Fruit fly (Drosophila melanogaster): ENCODE measurements around the gene CG17129.

The CG17129 gene

dm6 chr3L:666544-666943 is 13.6 kb downstream of the CG17129 start:
- TF ChIP-seq bab1 (GFP tag; optimal IDR thresholded peaks at IDR 0.05) (no peak), toe (GFP tag; optimal IDR thresholded peaks at IDR 0.05) (no peak), CG7101 (tag; optimal IDR thresholded peaks at IDR 0.05) (no peak), CG12768 (GFP tag; optimal IDR thresholded peaks at IDR 0.05) (no peak), CG1620 (GFP tag; optimal IDR thresholded peaks at IDR 0.05) (no peak), ovo (GFP tag; optimal IDR thresholded peaks at IDR 0.05) (no peak), CG5204 (GFP tag; optimal IDR thresholded peaks at IDR 0.05) (no peak), tj (GFP tag; optimal IDR thresholded peaks at IDR 0.05) (no peak), Clk (GFP tag; optimal IDR thresholded peaks at IDR 0.05) (no peak), Hr96 (GFP tag; optimal IDR thresholded peaks at IDR 0.05) (no peak), CG7045 (GFP tag; optimal IDR thresholded peaks at IDR 0.05) (no peak), pad (GFP tag; optimal IDR thresholded peaks at IDR 0.05) (no peak), cnc (optimal IDR thresholded peaks at IDR 0.05) (no peak), CG33017 (tag; optimal IDR thresholded peaks at IDR 0.05) (no peak), cic (GFP tag; optimal IDR thresholded peaks at IDR 0.05) (no peak), CG14711 (tag; optimal IDR thresholded peaks at IDR 0.05) (no peak), Mnt (GFP tag; optimal IDR thresholded peaks at IDR 0.05) (no peak)

DNA sequence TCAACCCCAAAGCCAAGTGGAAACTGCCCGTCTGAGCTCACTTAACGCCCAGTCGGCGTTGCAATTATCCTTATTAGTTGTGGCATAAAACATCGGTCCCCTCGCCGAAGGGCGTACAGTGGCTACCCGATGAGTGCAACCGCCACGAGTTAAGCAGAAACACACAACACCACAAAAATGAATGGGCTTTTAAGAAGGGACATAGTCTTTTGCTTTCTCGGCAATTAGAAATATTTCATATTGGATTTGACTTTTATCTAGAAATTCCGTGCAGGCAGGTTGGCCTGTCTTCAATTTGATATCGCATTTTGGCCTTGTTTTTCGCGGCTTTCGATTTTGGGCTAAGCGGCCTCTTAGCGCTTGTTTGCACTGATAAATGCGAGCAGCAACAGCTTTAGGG is 16.2 kb downstream of the CG17129 start:
- TF ChIP-seq tj (GFP tag; optimal IDR thresholded peaks at IDR 0.05): no peak
- no peak for TF ChIP-seq kay (GFP tag; ENCODE audit: borderline replicate concordance)
- no peak for TF ChIP-seq ovo (GFP tag; optimal IDR thresholded peaks at IDR 0.05)
- TF ChIP-seq CG7045 (GFP tag; optimal IDR thresholded peaks at IDR 0.05): no peak
- no peak for TF ChIP-seq CG14711 (tag; optimal IDR thresholded peaks at IDR 0.05)
- no peak for TF ChIP-seq CG1620 (GFP tag; optimal IDR thresholded peaks at IDR 0.05)
- no peak for TF ChIP-seq bab1 (GFP tag; optimal IDR thresholded peaks at IDR 0.05)
- TF ChIP-seq pad (GFP tag; optimal IDR thresholded peaks at IDR 0.05): no peak
- no peak for TF ChIP-seq CG5204 (GFP tag; optimal IDR thresholded peaks at IDR 0.05)
- no peak for TF ChIP-seq CG11617 (GFP tag; optimal IDR thresholded peaks at IDR 0.05)
- no peak for TF ChIP-seq toe (GFP tag; optimal IDR thresholded peaks at IDR 0.05)
- no peak for TF ChIP-seq Mnt (GFP tag; optimal IDR thresholded peaks at IDR 0.05)
- TF ChIP-seq Clk (GFP tag; optimal IDR thresholded peaks at IDR 0.05): no peak
- no peak for TF ChIP-seq Hr96 (GFP tag; optimal IDR thresholded peaks at IDR 0.05)
- TF ChIP-seq Crg-1 (GFP tag; optimal IDR thresholded peaks at IDR 0.05): no peak
- no peak for TF ChIP-seq cic (GFP tag; optimal IDR thresholded peaks at IDR 0.05)

DNA sequence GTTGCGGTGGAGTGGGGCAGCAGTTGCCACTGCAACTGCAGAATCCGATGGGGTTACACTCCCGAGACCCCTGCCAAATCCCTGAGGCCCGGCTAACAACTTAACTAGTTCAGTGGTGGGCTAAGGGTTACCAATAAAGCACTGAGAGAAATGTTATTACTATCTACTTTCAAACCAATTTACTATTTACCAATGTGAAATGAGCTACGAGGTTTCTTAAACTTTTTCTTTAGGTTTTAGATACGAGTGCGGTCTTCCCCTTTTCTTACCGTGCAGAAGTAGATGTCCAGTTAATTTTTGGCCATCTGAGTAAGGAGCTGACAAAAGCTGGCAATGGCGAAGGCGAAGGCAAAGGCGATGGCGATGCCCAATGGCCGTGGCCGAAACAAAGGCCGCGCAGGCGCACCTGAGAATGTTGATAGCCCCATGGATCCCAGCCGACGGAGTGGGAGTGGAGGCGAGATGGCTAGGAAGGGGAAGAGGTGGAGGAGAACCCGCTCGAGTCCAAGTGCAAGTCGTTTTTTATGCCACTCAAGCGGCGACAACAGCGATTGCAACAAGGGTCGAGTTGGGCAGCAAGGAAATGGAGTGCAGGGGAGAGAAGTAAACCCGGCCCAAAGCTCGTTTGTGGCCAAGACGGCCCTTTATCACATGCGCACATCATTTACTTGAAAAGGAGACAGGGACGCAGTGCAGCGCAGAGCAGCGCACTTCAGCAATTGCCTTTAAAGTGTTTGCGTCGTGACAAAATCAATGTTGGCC is 19.6 kb downstream of the CG17129 start:
- TF ChIP-seq Mnt (GFP tag; optimal IDR thresholded peaks at IDR 0.05) (no peak), ovo (GFP tag; optimal IDR thresholded peaks at IDR 0.05) (no peak), pad (GFP tag; optimal IDR thresholded peaks at IDR 0.05) (no peak), CG1620 (GFP tag; optimal IDR thresholded peaks at IDR 0.05) (no peak), Hr96 (GFP tag; optimal IDR thresholded peaks at IDR 0.05) (no peak), CG7101 (tag; optimal IDR thresholded peaks at IDR 0.05) (no peak), CG33017 (tag; optimal IDR thresholded peaks at IDR 0.05) (no peak), tj (GFP tag; optimal IDR thresholded peaks at IDR 0.05) (no peak), CG11617 (GFP tag; optimal IDR thresholded peaks at IDR 0.05) (no peak), CG14711 (tag; optimal IDR thresholded peaks at IDR 0.05) (no peak), CG7045 (GFP tag; optimal IDR thresholded peaks at IDR 0.05) (no peak), CG12768 (GFP tag; optimal IDR thresholded peaks at IDR 0.05) (no peak), Crg-1 (GFP tag; optimal IDR thresholded peaks at IDR 0.05) (no peak), cic (GFP tag; optimal IDR thresholded peaks at IDR 0.05) (no peak), kay (GFP tag; ENCODE audit: borderline replicate concordance) (no peak), toe (GFP tag; optimal IDR thresholded peaks at IDR 0.05) (no peak)

- no peak for TF ChIP-seq CG33017 (tag; optimal IDR thresholded peaks at IDR 0.05)
- TF ChIP-seq cic (GFP tag; optimal IDR thresholded peaks at IDR 0.05): no peak
Observed at dm6 chr3L:658279-658678, 21.8 kb downstream of the CG17129 start.

DNA sequence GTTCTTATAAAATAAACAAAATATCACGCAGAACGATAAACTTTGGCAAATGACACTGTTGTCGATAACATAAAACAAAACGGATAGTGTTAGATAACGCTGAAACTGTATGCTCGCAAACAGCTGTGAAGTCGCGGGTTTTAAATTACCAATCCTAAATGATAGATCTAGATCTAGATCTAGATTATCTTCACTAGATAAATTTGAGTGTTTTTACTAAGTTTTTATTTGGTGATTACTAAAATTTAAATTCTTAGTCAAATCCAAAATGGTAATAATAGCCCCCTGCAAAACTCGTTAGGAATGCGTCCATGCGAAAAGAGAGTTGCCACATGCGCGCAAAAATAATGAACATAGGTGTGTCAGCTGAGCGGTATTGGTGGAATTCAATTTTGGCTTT is 26.1 kb downstream of the CG17129 start, which contains the start of the genes MED30 and Rev1:
Gene MED30 (minus strand): TSS at position 71 of the 400 bp plus-strand sequence.
Gene Rev1 (plus strand): TSS at position 345 of the 400 bp plus-strand sequence.
- TF ChIP-seq cic (GFP tag; optimal IDR thresholded peaks at IDR 0.05): peak; percentile 74
- peak; percentile 96 for TF ChIP-seq bab1 (GFP tag; optimal IDR thresholded peaks at IDR 0.05)
- TF ChIP-seq Hr96 (GFP tag; optimal IDR thresholded peaks at IDR 0.05): peak; percentile 94
- peak; percentile 94 for TF ChIP-seq CG14711 (tag; optimal IDR thresholded peaks at IDR 0.05)
- TF ChIP-seq tj (GFP tag; optimal IDR thresholded peaks at IDR 0.05): peak; percentile 78
- peak; percentile 94 for TF ChIP-seq Crg-1 (GFP tag; optimal IDR thresholded peaks at IDR 0.05)
- peak; percentile 77 for TF ChIP-seq ovo (GFP tag; optimal IDR thresholded peaks at IDR 0.05)
- peak; percentile 92 for TF ChIP-seq CG7045 (GFP tag; optimal IDR thresholded peaks at IDR 0.05)
- TF ChIP-seq CG5204 (GFP tag; optimal IDR thresholded peaks at IDR 0.05): peak; percentile 96
- peak; percentile 91 for TF ChIP-seq CG11617 (GFP tag; optimal IDR thresholded peaks at IDR 0.05)
- TF ChIP-seq CG1620 (GFP tag; optimal IDR thresholded peaks at IDR 0.05): peak; percentile 96
- peak; percentile 82 for TF ChIP-seq pad (GFP tag; optimal IDR thresholded peaks at IDR 0.05)
- TF ChIP-seq CG12768 (GFP tag; optimal IDR thresholded peaks at IDR 0.05): peak; percentile 93
- no peak for TF ChIP-seq cnc (optimal IDR thresholded peaks at IDR 0.05)
- peak; percentile 92 for TF ChIP-seq Mnt (GFP tag; optimal IDR thresholded peaks at IDR 0.05)
- TF ChIP-seq CG33017 (tag; optimal IDR thresholded peaks at IDR 0.05): peak; percentile 91
- TF ChIP-seq toe (GFP tag; optimal IDR thresholded peaks at IDR 0.05): peak; percentile 97
- TF ChIP-seq kay (GFP tag; ENCODE audit: borderline replicate concordance): no peak
- peak; percentile 89 for TF ChIP-seq Clk (GFP tag; optimal IDR thresholded peaks at IDR 0.05)
- peak; percentile 94 for TF ChIP-seq CG7101 (tag; optimal IDR thresholded peaks at IDR 0.05)

DNA sequence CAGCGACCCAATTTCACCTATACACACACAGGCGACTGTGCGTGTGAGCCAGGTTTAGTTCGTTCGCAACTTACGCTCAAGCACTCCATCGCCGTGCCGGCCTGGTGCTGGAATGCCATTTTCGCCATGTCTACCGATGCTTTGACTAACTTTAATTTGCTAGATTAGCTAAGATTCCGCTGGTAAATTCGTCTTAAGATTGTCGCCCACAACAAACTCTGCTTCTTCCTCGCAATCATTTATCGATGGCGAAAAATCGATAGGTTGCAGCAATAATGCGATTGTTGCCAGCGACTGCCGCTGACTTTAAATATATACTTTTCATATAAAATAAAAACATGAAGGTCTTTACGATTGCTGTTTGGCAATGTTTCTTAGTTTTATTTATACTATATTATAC is 27.5 kb downstream of the CG17129 start, which contains the start of gene CG3402:
Gene CG3402 (minus strand): TSS at position 245 of the 400 bp plus-strand sequence.
- TF ChIP-seq Mnt (GFP tag; optimal IDR thresholded peaks at IDR 0.05) (peak; percentile 3), tj (GFP tag; optimal IDR thresholded peaks at IDR 0.05) (no peak), bab1 (GFP tag; optimal IDR thresholded peaks at IDR 0.05) (peak; percentile 60)

Measured in whole organism, adult.